Fruit fly (Drosophila melanogaster): ENCODE data around the gene CG4186.

The CG4186 gene

dm6 chr3L:20798325-20798846 is 29.0 kb downstream of the CG4186 start, which contains the start of the genes CG3698 and tzn (continued):
- peak in 1 of 2 experiments; percentile 81 for TF ChIP-seq insv (GFP tag; optimal IDR thresholded peaks at IDR 0.05)
- peak; percentile 83 for TF ChIP-seq maf-S (GFP tag; optimal IDR thresholded peaks at IDR 0.05)
- peak; percentile 92 for TF ChIP-seq Awh (GFP tag; IDR thresholded peaks at IDR 0.05)
- TF ChIP-seq mam (GFP tag; optimal IDR thresholded peaks at IDR 0.05) = peak; percentile 76
- TF ChIP-seq lilli (GFP tag; optimal IDR thresholded peaks at IDR 0.05) = peak; percentile 77
- peak; percentile 78 to 93 for TF ChIP-seq dpn (GFP tag; optimal IDR thresholded peaks at IDR 0.05)
- peak; percentile 94 for TF ChIP-seq zen (tag; optimal IDR thresholded peaks at IDR 0.05)
- TF ChIP-seq wor (GFP tag; IDR thresholded peaks at IDR 0.05) = peak; percentile 75
- TF ChIP-seq CG6683 (GFP tag; optimal IDR thresholded peaks at IDR 0.05) = peak; percentile 92
- TF ChIP-seq Ets97D (GFP tag; optimal IDR thresholded peaks at IDR 0.05) = peak; percentile 100
- peak; percentile 79 for TF ChIP-seq her (GFP tag; optimal IDR thresholded peaks at IDR 0.05)
- peak; percentile 94 for TF ChIP-seq trh (GFP tag; optimal IDR thresholded peaks at IDR 0.05)
- peak; percentile 99 for TF ChIP-seq CG7987 (GFP tag; optimal IDR thresholded peaks at IDR 0.05)
- TF ChIP-seq ara (GFP tag; IDR thresholded peaks at IDR 0.05) = peak; percentile 85
- peak; percentile 70 for TF ChIP-seq TFAM (GFP tag; optimal IDR thresholded peaks at IDR 0.05)
- TF ChIP-seq HLH3B (GFP tag; IDR thresholded peaks at IDR 0.05) = peak; percentile 92
- peak; percentile 40 for TF ChIP-seq CG14965 (GFP tag; optimal IDR thresholded peaks at IDR 0.05; ENCODE audit: borderline replicate concordance)
- TF ChIP-seq CG10543 (GFP tag; optimal IDR thresholded peaks at IDR 0.05) = peak; percentile 91
- peak; percentile 94 for TF ChIP-seq ranshi (GFP tag; IDR thresholded peaks at IDR 0.05)
- TF ChIP-seq da (GFP tag; optimal IDR thresholded peaks at IDR 0.05) = peak; percentile 72
- TF ChIP-seq bbx (GFP tag; IDR thresholded peaks at IDR 0.05; ENCODE audit: partially characterized antibody) = no peak
- TF ChIP-seq odd (GFP tag; optimal IDR thresholded peaks at IDR 0.05) = no peak
- TF ChIP-seq cato (GFP tag; optimal IDR thresholded peaks at IDR 0.05; ENCODE audit: borderline replicate concordance) = peak; percentile 91
- TF ChIP-seq zen2 (GFP tag; IDR thresholded peaks at IDR 0.05; ENCODE audit: partially characterized antibody) = no peak
- TF ChIP-seq B-H2 (GFP tag; optimal IDR thresholded peaks at IDR 0.05) = peak; percentile 93
- no peak for TF ChIP-seq CG13894 (tag; optimal IDR thresholded peaks at IDR 0.05)
- TF ChIP-seq CG14860 (GFP tag; IDR thresholded peaks at IDR 0.05; ENCODE audit: partially characterized antibody) = 0 out of 3 replicates have a peak, but pooled peaks have one; percentile 29
- no peak for TF ChIP-seq tna (GFP tag; IDR thresholded peaks at IDR 0.05; ENCODE audit: partially characterized antibody)
- TF ChIP-seq CG18011 (GFP tag; optimal IDR thresholded peaks at IDR 0.05) = peak; percentile 81
- peak; percentile 89 for TF ChIP-seq CG14441 (GFP tag; IDR thresholded peaks at IDR 0.05)
- peak; percentile 57 for TF ChIP-seq Elba2 (GFP tag; optimal IDR thresholded peaks at IDR 0.05)
- TF ChIP-seq CG17359 (tag; optimal IDR thresholded peaks at IDR 0.05) = peak; percentile 93
- TF ChIP-seq MTF-1 (GFP tag; optimal IDR thresholded peaks at IDR 0.05; ENCODE audit: borderline replicate concordance) = peak; percentile 98
- TF ChIP-seq CG9609 (GFP tag; optimal IDR thresholded peaks at IDR 0.05) = peak; percentile 82
- TF ChIP-seq Lhr (GFP tag; optimal IDR thresholded peaks at IDR 0.05) = peak; percentile 99
- peak; percentile 98 for TF ChIP-seq lab (GFP tag; optimal IDR thresholded peaks at IDR 0.05)
- TF ChIP-seq CG1792 (GFP tag; optimal IDR thresholded peaks at IDR 0.05) = peak; percentile 68
- peak; percentile 87 for TF ChIP-seq lmd (GFP tag; IDR thresholded peaks at IDR 0.05)
- TF ChIP-seq gsb (GFP tag; IDR thresholded peaks at IDR 0.05) = peak; percentile 86
- TF ChIP-seq unc-4 (GFP tag; IDR thresholded peaks at IDR 0.05; ENCODE audit: partially characterized antibody) = 0 out of 2 replicates have a peak, but pooled peaks have one; percentile 24
- TF ChIP-seq bowl (GFP tag; IDR thresholded peaks at IDR 0.05) = peak; percentile 78
- peak; percentile 43; the same call in 1 of the 2 replicates for TF ChIP-seq Xrp1 (GFP tag; IDR thresholded peaks at IDR 0.05)
- TF ChIP-seq CG1233 (GFP tag; optimal IDR thresholded peaks at IDR 0.05) = peak; percentile 97
- TF ChIP-seq z (GFP tag; IDR thresholded peaks at IDR 0.05) = peak; percentile 55; the same call in 1 of the 3 replicates
- TF ChIP-seq gt (GFP tag; IDR thresholded peaks at IDR 0.05) = peak; percentile 89
- no peak for TF ChIP-seq Hmx (GFP tag; optimal IDR thresholded peaks at IDR 0.05)
- no peak for TF ChIP-seq CG8478 (optimal IDR thresholded peaks at IDR 0.05)
- peak; percentile 39 for TF ChIP-seq zf30C (GFP tag; optimal IDR thresholded peaks at IDR 0.05)
- peak; percentile 83 for TF ChIP-seq dimm (GFP tag; IDR thresholded peaks at IDR 0.05)
- TF ChIP-seq Hr39 (optimal IDR thresholded peaks at IDR 0.05) = no peak
